Fruit fly (Drosophila melanogaster) S2 (cell line): ENCODE results near the gene X11L.

Experiments
- CG8478 ChIP-seq: fragments of >200 bp; optimal IDR thresholded peaks from 2 replicates; lab custom pipeline; 2018
- CTCF ChIP-seq, 2 experiments: fragments of >200 bp; optimal IDR thresholded peaks; 2 replicates each; lab custom pipeline; 2018

The X11L gene

DNA sequence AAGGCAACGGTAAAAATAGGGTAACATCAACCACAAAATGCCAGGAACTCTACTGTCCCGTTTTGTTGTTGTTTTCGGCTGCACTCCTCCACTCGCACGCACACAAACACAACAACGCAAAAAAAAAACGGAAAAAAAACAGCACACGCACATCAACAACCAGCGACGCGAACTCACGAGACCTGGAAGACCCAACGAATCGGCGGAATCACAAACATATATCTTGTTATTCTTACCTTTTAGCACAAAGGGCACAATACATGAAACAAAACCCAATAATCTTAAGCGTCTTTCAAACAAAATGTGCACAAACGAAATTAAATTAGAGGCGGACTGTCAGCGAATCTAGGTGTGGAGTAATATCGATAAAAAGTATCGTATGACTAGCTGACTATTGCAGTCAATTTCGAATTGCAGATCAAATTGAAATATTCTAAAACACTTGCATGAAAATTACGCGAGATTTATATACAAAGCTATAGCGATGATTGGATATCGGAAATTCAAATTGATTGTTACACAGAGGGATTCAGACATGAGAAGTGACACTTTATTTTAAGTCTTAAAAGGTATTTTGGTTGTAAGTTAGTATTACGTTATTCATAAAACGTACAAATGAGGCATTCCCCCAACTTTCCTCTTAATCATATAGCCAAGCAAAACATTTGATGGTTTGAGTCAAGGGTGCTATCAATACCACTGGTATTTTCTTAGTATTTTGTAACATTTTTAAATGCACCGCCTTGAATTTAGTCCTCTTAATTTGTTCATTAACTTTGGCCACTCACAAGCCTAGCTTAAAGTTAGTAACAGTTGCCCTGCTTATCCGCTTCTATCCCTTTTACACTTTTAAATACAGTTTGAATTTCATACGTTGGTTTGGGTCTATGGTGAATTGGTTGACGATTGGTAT is 20.3 kb upstream of the X11L start, which contains the start of gene Ankle2:
Gene Ankle2, minus strand, starts transcription at position 361 of the 913 bp plus-strand sequence.
- no peak for TF ChIP-seq CG8478
- TF ChIP-seq CTCF (optimal IDR thresholded peaks at IDR 0.05; lab: Kevin White, UChicago) = no peak

DNA sequence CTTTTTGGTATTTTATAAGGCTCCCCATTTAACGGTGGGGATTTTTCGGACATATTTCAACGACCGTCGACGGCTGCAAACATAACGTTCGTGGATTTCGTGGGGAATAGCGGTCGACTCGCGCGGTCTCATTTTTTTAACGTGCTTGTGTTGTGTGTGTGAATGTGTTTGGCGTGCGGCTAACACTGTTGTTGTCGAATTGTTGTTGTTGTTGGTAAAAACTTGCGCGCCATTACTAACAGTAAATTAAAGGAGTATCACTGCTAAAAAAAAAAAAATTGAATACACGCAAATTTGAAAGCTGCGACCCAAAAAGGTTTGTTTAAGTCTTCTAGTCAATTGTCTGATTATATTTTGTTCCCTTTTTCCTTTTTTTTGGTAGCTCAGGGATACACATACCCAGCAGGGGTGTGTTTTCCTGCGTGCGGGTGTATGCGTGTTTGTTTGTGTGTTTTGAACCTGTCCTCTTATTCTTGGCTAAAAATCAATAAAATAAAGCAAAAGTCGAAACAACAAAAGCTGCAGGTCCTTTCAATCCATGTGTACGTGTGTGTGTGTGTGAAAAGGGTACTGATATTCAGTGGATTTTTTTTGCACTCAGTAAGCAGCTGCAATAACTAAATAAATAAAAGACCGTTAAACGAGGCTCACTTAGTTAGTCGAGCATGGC is 19.5 kb upstream of the X11L start, which contains the start of gene CG12991:
Gene CG12991, plus strand, starts transcription at position 80 of the 670 bp plus-strand sequence.
- no peak for TF ChIP-seq CG8478
- TF ChIP-seq CTCF (optimal IDR thresholded peaks at IDR 0.05; lab: Kevin White, UChicago) = no peak

DNA sequence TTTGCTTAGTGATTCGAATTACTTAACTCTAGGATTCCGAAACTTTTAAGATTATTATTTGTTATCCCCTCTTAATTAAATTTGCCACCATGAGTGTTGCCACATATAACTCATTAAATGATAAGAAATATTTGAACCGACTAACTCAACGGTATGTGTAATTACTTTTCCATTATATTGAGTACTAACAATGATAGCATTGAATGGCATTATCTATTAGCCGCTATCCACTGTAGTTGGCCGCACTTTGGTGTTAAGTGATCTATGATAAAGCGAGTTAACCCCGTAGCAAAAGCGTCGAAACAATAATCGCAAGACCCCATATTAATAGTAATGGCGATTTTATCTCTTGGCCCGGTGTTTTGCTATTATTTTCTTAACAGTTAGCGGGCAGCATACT is 18.5 kb upstream of the X11L start:
- TF ChIP-seq CG8478 (no peak), CTCF (optimal IDR thresholded peaks at IDR 0.05; lab: Kevin White, UChicago) (no peak)

DNA sequence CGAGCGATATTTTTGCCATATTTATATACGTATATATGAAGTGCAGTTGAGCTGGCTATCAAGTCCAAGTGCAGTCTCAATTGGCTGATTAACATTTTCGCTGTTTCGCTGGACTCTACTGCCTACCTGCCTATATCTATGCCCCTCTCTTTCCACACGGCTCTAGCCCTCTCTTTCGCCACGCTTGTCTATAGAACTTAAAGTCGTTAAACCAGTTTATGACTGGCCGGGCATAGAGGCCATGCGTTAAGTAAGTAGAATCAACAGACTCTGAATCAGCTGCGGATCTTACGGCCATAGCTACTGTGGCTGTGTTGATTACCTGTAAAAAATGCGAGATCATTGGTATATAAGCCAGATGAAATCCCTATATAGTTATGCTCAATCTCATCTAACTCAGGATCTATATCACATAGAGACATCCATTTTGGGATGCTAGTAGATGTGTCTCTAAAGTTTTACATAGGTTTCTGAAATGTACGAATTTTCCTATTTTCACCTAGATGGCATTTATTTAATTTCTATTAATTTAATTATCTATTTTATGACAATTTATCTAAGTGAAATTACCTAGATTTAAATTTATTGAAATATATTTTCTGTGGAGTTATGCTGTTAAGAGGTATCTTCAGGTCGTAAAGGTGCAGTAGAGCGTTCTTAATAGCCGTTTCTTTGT is 17.7 kb upstream of the X11L start:
- TF ChIP-seq CG8478 = no peak
- TF ChIP-seq CTCF (optimal IDR thresholded peaks at IDR 0.05; lab: Kevin White, UChicago) = no peak

DNA sequence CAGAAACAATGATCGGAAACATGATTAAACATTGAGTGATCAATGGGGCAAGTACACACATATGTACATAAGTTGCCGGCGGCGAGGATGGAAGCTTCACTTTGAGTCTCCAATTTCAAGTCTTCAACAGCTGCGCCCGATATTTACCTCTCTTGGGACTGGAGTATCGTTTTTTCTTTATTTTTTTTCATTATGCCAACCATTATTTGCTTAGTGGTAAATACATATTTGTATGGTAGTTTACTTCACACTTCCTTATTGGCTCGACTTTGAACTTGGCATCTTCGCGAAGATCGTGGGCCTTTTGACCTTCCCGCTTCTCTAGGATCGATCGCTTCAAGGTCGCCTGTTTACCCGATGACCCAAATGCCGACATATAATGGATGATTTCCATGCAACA is 16.8 kb upstream of the X11L start:
- no peak for TF ChIP-seq CG8478
- TF ChIP-seq CTCF (optimal IDR thresholded peaks at IDR 0.05; lab: Kevin White, UChicago) = no peak

DNA sequence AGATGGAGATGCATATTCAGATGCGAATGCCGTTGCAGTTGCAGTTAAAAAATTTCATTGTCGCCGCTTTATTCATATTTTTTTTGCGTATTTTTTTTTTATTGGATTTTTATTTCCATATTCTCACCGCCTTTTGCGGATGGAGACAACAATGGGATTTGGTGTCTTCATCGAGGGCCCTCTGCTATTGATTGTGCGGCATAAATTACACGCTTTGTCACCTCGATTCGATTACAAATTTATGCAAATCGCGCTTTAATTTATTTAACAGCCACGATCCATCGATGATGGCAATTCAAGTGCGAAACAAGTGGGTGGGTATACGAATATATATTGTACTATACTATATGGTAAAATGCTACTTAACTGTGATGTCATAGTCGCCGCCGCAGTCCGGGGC is 15.7 kb upstream of the X11L start:
- TF ChIP-seq CTCF (optimal IDR thresholded peaks at IDR 0.05; lab: Kevin White, UChicago) (no peak), CG8478 (no peak)

DNA sequence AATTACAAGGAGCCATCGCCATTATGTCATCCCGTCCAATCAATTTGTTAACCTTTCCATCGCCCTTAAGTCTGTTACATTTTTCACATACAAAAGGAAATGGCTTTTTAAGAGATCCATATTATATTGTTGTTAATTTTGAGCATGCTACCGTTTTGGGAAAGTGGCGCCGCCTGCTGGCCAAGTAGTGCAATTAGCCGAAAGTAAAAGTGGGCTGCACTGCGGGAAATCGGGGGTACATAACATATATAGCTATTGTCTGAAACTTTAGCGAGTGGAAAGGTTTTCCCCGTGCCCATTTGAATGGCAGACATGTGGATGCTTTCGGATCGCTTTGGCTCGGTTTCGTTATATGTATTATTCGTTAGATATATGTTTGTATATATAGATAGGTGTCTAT is 13.5 kb upstream of the X11L start:
- TF ChIP-seq CTCF (optimal IDR thresholded peaks at IDR 0.05; lab: Kevin White, UChicago) (peak; percentile 58 to 72), CG8478 (no peak)

DNA sequence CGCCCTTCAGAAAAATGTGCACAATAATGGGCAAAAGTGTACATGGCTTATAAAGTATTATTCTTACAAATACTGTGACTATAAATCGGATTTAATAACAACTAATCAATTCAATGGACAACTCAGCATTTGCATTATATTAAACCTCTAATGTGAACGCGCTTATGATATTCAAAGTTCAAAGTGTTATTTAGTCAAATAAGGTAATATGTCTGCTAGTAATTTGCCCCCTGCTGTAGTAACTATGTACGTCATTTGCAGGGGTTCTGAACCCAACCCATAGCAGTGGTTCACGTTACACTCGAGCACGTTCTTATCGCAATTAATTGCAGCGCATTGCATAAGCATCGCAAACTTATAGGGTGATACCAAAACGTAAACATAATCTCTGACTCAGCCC is 11.3 kb upstream of the X11L start:
- no peak for TF ChIP-seq CG8478
- TF ChIP-seq CTCF (optimal IDR thresholded peaks at IDR 0.05; lab: Kevin White, UChicago) = no peak

DNA sequence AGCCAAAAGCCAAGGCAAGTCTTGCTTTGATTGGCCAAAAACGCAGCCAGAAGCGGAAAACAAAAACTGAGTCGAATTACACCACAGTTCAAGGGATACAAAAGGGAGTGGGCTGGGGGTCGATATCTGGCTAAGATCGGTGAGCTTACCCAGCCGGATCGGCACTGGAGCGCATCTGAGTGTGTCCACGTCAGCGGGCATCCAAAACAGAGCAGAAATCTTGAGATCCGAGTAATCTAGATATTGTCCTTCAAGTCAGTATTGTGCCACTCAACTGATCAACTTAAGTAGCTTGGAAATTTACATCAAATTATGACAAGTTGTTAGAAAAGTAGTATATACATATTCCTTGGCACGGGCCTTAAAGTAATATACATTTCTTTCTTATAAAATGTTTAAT is 10.8 kb upstream of the X11L start, which contains the start of gene CG12992:
Gene CG12992, plus strand, starts transcription at position 301 of the 400 bp plus-strand sequence.
- no peak for TF ChIP-seq CTCF (optimal IDR thresholded peaks at IDR 0.05; lab: Kevin White, UChicago)
- no peak for TF ChIP-seq CG8478

DNA sequence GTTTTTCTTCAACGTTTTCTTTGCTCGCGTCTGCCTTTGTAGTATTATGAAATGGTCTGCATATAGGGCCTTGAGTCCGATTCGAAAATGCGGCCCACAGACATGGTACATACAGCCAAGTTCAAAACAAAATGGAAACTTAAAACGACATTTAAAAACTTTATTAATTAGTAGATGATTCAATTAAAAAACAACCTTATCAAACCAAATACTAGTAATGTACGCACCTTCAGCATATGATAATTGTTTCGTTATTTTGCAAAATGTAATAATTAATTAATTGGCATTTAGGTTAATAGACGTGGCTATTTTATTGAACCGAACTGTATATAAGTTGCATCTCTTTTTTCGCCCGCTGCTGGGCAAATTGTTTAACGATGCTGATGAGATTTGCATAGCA is 4.7 kb upstream of the X11L start:
- TF ChIP-seq CG8478 (no peak), CTCF (optimal IDR thresholded peaks at IDR 0.05; lab: Kevin White, UChicago) (no peak)

DNA sequence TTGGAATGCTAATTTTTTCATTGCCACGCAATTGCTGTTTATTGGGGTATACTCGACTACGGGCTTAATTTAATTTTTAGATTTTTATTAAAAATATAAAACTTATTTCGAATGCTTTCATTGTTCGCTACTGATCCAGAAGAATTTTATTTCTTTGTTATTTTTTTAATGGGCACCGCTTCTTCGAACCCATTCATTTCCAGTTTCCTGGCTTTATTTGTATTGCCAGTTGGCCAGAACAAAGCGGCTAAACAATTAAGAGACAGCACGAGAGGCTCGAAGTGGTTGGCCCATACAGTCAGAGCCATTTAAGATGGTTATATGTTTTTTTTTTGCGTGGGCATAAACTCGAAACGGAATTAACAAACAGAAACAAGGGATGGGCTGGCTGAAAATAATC is 3.6 kb upstream of the X11L start:
- TF ChIP-seq CTCF (optimal IDR thresholded peaks at IDR 0.05; lab: Kevin White, UChicago) (no peak), CG8478 (no peak)

DNA sequence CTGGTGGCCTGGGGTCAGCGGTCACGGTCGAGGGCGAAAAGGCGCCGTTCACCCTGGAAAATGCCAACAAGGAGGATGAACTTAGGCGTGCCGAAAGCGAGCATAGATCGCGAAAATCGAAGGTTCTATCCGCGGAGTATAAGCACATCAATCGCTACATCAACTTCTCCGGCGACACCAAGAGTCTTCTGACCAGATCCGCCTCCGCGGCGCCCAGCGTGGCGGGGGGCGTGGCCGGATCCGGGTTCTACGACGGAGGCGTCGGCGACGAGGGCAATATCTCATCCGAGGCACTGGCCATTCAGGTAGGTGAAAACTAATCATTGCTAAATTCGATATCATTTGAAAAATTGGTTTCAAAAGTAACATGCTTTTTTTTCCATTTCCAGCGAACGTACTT is 1.8 kb upstream of the X11L start:
- TF ChIP-seq CG8478 (no peak), CTCF (optimal IDR thresholded peaks at IDR 0.05; lab: Kevin White, UChicago) (no peak)

DNA sequence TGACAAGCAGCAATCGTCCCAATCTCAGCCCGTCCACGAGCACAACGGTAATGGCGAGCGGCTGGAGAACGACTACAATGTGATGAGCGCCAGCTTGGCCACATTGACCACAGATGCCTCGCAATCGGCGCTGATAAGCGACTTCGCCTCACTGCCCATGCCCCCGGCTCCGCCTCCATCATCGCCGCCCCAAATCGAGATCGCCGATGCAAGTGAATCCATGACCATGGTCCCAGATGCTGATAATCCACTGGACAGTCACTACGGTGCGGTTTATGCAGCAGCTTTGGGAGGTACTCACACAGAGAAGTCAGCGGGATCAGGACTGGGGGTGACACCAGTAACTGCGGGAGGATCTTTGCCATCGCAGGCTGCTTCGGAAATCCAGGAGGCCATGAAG is 3.1 kb downstream of the X11L start:
- TF ChIP-seq CTCF (optimal IDR thresholded peaks at IDR 0.05; lab: Kevin White, UChicago) (no peak), CG8478 (no peak)

DNA sequence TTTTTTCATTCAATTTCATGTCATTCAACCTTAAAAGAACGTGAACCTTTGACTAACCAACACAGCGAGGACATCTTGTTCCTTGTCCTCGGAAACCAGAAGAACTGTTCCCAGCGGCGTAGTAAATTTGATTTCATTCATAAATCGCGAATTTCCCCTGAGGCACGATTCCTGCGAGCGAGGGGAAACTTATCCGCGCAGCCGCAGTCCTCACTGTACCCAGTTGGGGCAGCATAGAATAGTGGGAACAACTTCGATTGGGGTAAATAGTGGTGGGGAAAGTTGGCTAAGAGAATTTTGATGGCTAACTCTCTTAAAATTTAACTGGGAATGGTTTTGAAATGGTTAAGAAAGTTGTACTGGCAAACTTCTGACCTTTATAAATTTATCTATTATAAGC is 12.0 kb downstream of the X11L start:
- no peak for TF ChIP-seq CG8478
- TF ChIP-seq CTCF (optimal IDR thresholded peaks at IDR 0.05; lab: Kevin White, UChicago) = no peak

DNA sequence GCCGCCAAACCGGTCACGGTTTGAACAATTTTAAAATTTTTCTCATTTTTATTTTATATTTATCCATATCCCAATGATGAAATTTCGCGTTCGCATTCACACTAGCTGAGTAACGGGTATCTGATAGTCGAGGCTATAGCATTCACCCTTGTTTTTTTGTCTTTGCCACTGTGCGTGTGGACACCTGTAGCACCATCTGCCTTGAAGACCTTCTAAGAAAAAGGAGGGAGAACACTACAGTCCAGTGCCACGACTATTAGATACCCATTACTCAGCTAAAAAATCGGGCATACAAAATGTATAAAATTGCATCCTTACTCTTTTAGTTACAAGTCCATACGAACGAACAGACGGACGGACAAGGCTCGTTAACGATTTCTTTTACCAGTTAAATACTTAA is 22.8 kb downstream of the X11L start:
- TF ChIP-seq CTCF (optimal IDR thresholded peaks at IDR 0.05; lab: Kevin White, UChicago) (no peak), CG8478 (no peak)
